Fruit fly (Drosophila melanogaster) whole organism, embryonic: ENCODE results near the gene BTBD9.

Experiments
- Ada2b ChIP-seq: fragments of 200-800 bp; sonication (Bioruptor generic); IDR thresholded peaks from 2 replicates; pipeline ENCODE4 v1.3.6; 2022; ENCODE audit warnings: missing biosample characterization, missing genetic modification characterization
- CG10147 ChIP-seq: fragments of 200-800 bp; sonication (Bioruptor generic); optimal IDR thresholded peaks from 2 replicates; lab custom pipeline; 2019; ENCODE audit warnings: missing biosample characterization, mild to moderate bottlenecking, missing genetic modification characterization, moderate library complexity
- CG11093 ChIP-seq: fragments of 200-800 bp; sonication (Bioruptor generic); IDR thresholded peaks from 3 replicates; pipeline ENCODE4 v1.3.6; 2022; ENCODE audit warnings: missing biosample characterization, missing genetic modification characterization
- CG13287 ChIP-seq: fragments of 200-800 bp; sonication (Bioruptor generic); IDR thresholded peaks from 2 replicates; pipeline ENCODE4 v1.3.6; 2022; ENCODE audit warnings: missing biosample characterization, missing genetic modification characterization; ENCODE audit not compliant: partially characterized antibody
- CG13296 ChIP-seq: fragments of 200-800 bp; sonication (Bioruptor generic); optimal IDR thresholded peaks from 3 replicates; lab custom pipeline; 2018; ENCODE audit warnings: missing biosample characterization, mild to moderate bottlenecking, missing genetic modification characterization
- CG14710 ChIP-seq: fragments of 200-800 bp; sonication (Bioruptor generic); optimal IDR thresholded peaks from 3 replicates; lab custom pipeline; 2019; ENCODE audit warnings: missing biosample characterization, mild to moderate bottlenecking, missing genetic modification characterization, moderate library complexity
- CG14965 ChIP-seq: fragments of 200-800 bp; sonication (Bioruptor generic); optimal IDR thresholded peaks from 2 replicates; lab custom pipeline; 2016; ENCODE audit warnings: missing biosample characterization, missing genetic modification characterization, borderline replicate concordance
- CG15696 ChIP-seq: fragments of 200-800 bp; sonication (Bioruptor generic); optimal IDR thresholded peaks from 2 replicates; lab custom pipeline; 2019; ENCODE audit warnings: missing biosample characterization, mild to moderate bottlenecking, missing genetic modification characterization, moderate library complexity
- CG31224 ChIP-seq: fragments of 200-800 bp; sonication (Bioruptor generic); IDR thresholded peaks from 2 replicates; pipeline ENCODE4 v1.3.6; 2022; ENCODE audit warnings: missing biosample characterization, missing genetic modification characterization
- CG34224 ChIP-seq: fragments of 200-800 bp; sonication (Bioruptor generic); IDR thresholded peaks from 3 replicates; pipeline ENCODE4 v1.3.6; 2022; ENCODE audit warnings: missing biosample characterization, missing genetic modification characterization; ENCODE audit not compliant: partially characterized antibody
- CG4617 ChIP-seq: fragments of 200-800 bp; sonication (Bioruptor generic); optimal IDR thresholded peaks from 3 replicates; lab custom pipeline; 2016; ENCODE audit warnings: missing biosample characterization, missing genetic modification characterization, borderline replicate concordance
- CG4854 ChIP-seq: fragments of 200-800 bp; sonication (Bioruptor generic); optimal IDR thresholded peaks from 2 replicates; lab custom pipeline; 2016; ENCODE audit warnings: missing biosample characterization, missing genetic modification characterization, inconsistent platforms
- CG5953 ChIP-seq: fragments of 200-800 bp; sonication (Bioruptor generic); IDR thresholded peaks from 2 replicates; pipeline ENCODE4 v1.3.6; 2022; ENCODE audit warnings: missing biosample characterization, missing genetic modification characterization
- CG7357 ChIP-seq: fragments of 200-800 bp; sonication (Bioruptor generic); IDR thresholded peaks from 3 replicates; pipeline ENCODE4 v1.3.6; 2022; ENCODE audit warnings: missing biosample characterization, missing genetic modification characterization
- CG7786 ChIP-seq: fragments of 200-800 bp; sonication (Bioruptor generic); optimal IDR thresholded peaks from 2 replicates; lab custom pipeline; 2016; ENCODE audit warnings: missing biosample characterization, missing genetic modification characterization
- CG8924 ChIP-seq: fragments of 200-800 bp; optimal IDR thresholded peaks from 3 replicates; lab custom pipeline; 2019; ENCODE audit warnings: missing biosample characterization, mild to moderate bottlenecking, missing genetic modification characterization, moderate library complexity
- Dek ChIP-seq: fragments of 200-800 bp; sonication (Bioruptor generic); optimal IDR thresholded peaks from 3 replicates; lab custom pipeline; 2019; ENCODE audit warnings: missing biosample characterization, mild to moderate bottlenecking, missing genetic modification characterization, moderate library complexity
- Doc3 ChIP-seq: fragments of 200-800 bp; sonication (Bioruptor generic); IDR thresholded peaks from 3 replicates; pipeline ENCODE4 v1.3.6; 2022; ENCODE audit warnings: missing biosample characterization, missing genetic modification characterization; ENCODE audit not compliant: partially characterized antibody
- Gug ChIP-seq: fragments of 200-800 bp; sonication (Bioruptor generic); IDR thresholded peaks from 4 replicates; pipeline ENCODE4 v1.3.6; 2022; ENCODE audit warnings: missing biosample characterization, missing genetic modification characterization
- HLH3B ChIP-seq: fragments of 200-800 bp; sonication (Bioruptor generic); IDR thresholded peaks from 2 replicates; pipeline ENCODE4 v1.3.6; 2022; ENCODE audit warnings: missing biosample characterization, missing genetic modification characterization
- Hr78 ChIP-seq, 2 experiments: fragments of 200-800 bp in 1 of 2; fragments of >200 bp in 1 of 2; sonication (Bioruptor generic) in 1 of 2; optimal IDR thresholded peaks; 2 replicates each; lab custom pipeline; 2017 to 2019; ENCODE audit warnings: missing biosample characterization in 2 of 2, missing genetic modification characterization in 2 of 2, mild to moderate bottlenecking in 1 of 2, moderate library complexity in 1 of 2
- Max ChIP-seq: fragments of 200-800 bp; sonication (Bioruptor generic); optimal IDR thresholded peaks from 2 replicates; lab custom pipeline; 2016; ENCODE audit warnings: missing biosample characterization, mild to moderate bottlenecking, missing genetic modification characterization
- Sin3A ChIP-seq: fragments of >200 bp; optimal IDR thresholded peaks from 2 replicates; lab custom pipeline; 2018
- Trl ChIP-seq, 3 experiments: fragments of >200 bp in 2 of 3; fragments of 200-800 bp in 1 of 3; sonication (Bioruptor generic) in 1 of 3; optimal IDR thresholded peaks; 2 replicates in 1 of 3; 3 replicates in 2 of 3; lab custom pipeline; 2016 to 2017; ENCODE audit warnings: missing biosample characterization in 1 of 3, missing genetic modification characterization in 1 of 3
- bcd ChIP-seq: fragments of 200-800 bp; sonication (Bioruptor generic); optimal IDR thresholded peaks from 2 replicates; lab custom pipeline; 2017; ENCODE audit warnings: missing biosample characterization, mild to moderate bottlenecking, missing genetic modification characterization
- esg ChIP-seq: fragments of 200-800 bp; sonication (Bioruptor generic); conservative IDR thresholded peaks from 2 replicates; pipeline ENCODE4 v1.3.6; 2022; ENCODE audit warnings: missing biosample characterization, missing genetic modification characterization
- gro ChIP-seq: fragments of 200-800 bp; sonication (Bioruptor generic); optimal IDR thresholded peaks from 2 replicates; lab custom pipeline; 2016; ENCODE audit warnings: missing biosample characterization, missing genetic modification characterization
- gsb ChIP-seq: fragments of 200-800 bp; sonication (Bioruptor generic); IDR thresholded peaks from 2 replicates; pipeline ENCODE4 v1.3.6; 2022; ENCODE audit warnings: missing biosample characterization, missing genetic modification characterization
- her ChIP-seq: fragments of 200-800 bp; sonication (Bioruptor generic); optimal IDR thresholded peaks from 2 replicates; lab custom pipeline; 2016; ENCODE audit warnings: missing biosample characterization, missing genetic modification characterization
- klu ChIP-seq: fragments of 200-800 bp; sonication (Bioruptor generic); IDR thresholded peaks from 2 replicates; pipeline ENCODE4 v1.3.6; 2022; ENCODE audit warnings: missing biosample characterization, missing genetic modification characterization
- pan ChIP-seq, 4 experiments: fragments of >200 bp in 3 of 4; fragments of 200-800 bp in 1 of 4; sonication (Bioruptor generic) in 1 of 4; optimal IDR thresholded peaks in 3 of 4; IDR thresholded peaks in 1 of 4; 2 replicates each; pipeline versions ENCODE4 v1.3.6 to Lab custom; 2017 to 2022; ENCODE audit warnings: missing biosample characterization in 2 of 4, missing genetic modification characterization in 2 of 4, mixed read lengths in 1 of 4
- pb ChIP-seq: fragments of 200-800 bp; sonication (Bioruptor generic); optimal IDR thresholded peaks from 3 replicates; lab custom pipeline; 2016; ENCODE audit warnings: missing biosample characterization, missing genetic modification characterization
- pfk ChIP-seq: fragments of 200-800 bp; sonication (Bioruptor generic); optimal IDR thresholded peaks from 2 replicates; lab custom pipeline; 2018; ENCODE audit warnings: missing biosample characterization, mild to moderate bottlenecking, missing genetic modification characterization, moderate library complexity
- pnt ChIP-seq: fragments of 200-800 bp; sonication (Bioruptor generic); optimal IDR thresholded peaks from 3 replicates; lab custom pipeline; 2016; ENCODE audit warnings: missing biosample characterization, missing genetic modification characterization
- sd ChIP-seq: fragments of 200-800 bp; sonication (Bioruptor generic); optimal IDR thresholded peaks from 3 replicates; lab custom pipeline; 2018; ENCODE audit warnings: missing biosample characterization, mild to moderate bottlenecking, missing genetic modification characterization, moderate library complexity
- seq ChIP-seq: fragments of 200-800 bp; sonication (Bioruptor generic); IDR thresholded peaks from 2 replicates; pipeline ENCODE4 v1.3.6; 2022; ENCODE audit warnings: missing biosample characterization, missing genetic modification characterization
- sim ChIP-seq: fragments of 200-800 bp; sonication (Bioruptor generic); IDR thresholded peaks from 2 replicates; pipeline ENCODE4 v1.3.6; 2022; ENCODE audit warnings: missing biosample characterization, missing genetic modification characterization
- slbo ChIP-seq: fragments of 200-800 bp; sonication (Bioruptor generic); IDR thresholded peaks from 2 replicates; pipeline ENCODE4 v1.3.6; 2022; ENCODE audit warnings: missing biosample characterization, missing genetic modification characterization
- stc ChIP-seq: fragments of 200-800 bp; sonication (Bioruptor generic); IDR thresholded peaks from 2 replicates; pipeline ENCODE4 v1.3.6; 2022; ENCODE audit warnings: missing biosample characterization, missing genetic modification characterization
- toy ChIP-seq: fragments of 200-800 bp; sonication (Bioruptor generic); IDR thresholded peaks from 2 replicates; pipeline ENCODE4 v1.3.6; 2022; ENCODE audit warnings: missing biosample characterization, missing genetic modification characterization

BTBD9 gene

dm6 chrX:10744773-10745589 lies 23.4 kb upstream of the BTBD9 start, which contains the start of gene stx (continued):
- TF ChIP-seq her (GFP tag; lab: Kevin White, UChicago) (no peak), CG11093 (GFP tag; lab: Robert Waterston, UW) (no peak), pan (optimal IDR thresholded peaks at IDR 0.05; lab: Kevin White, UChicago) (no peak), pan (GFP tag; optimal IDR thresholded peaks at IDR 0.05 in 1 of 2, IDR thresholded peaks at IDR 0.05 in 1 of 2) (peak in 1 of 2 experiments; percentile 44), CG4854 (GFP tag; lab: Kevin White, UChicago) (no peak), slbo (peak; percentile 58), seq (GFP tag; lab: Robert Waterston, UW) (no peak), CG34224 (GFP tag; lab: Robert Waterston, UW) (peak; percentile 94), sd (tag; lab: Kevin White, UChicago) (no peak), CG13296 (GFP tag; lab: Kevin White, UChicago) (peak; percentile 37), Ada2b (GFP tag; lab: Robert Waterston, UW) (no peak), Dek (tag; lab: Kevin White, UChicago) (peak; percentile 35), stc (GFP tag; lab: Robert Waterston, UW) (no peak; the same call in 1 of the 2 replicates), sim (GFP tag; lab: Robert Waterston, UW) (peak; percentile 57; the same call in 1 of the 2 replicates), CG10147 (GFP tag; lab: Kevin White, UChicago) (peak; percentile 29), bcd (no peak), gro (GFP tag; lab: Kevin White, UChicago) (no peak), Max (no peak), CG5953 (GFP tag; lab: Robert Waterston, UW) (peak; percentile 61), CG7357 (GFP tag; lab: Robert Waterston, UW) (no peak), CG15696 (tag; lab: Kevin White, UChicago) (no peak), CG7786 (GFP tag; lab: Kevin White, UChicago) (no peak), pnt (GFP tag; lab: Kevin White, UChicago) (no peak), Sin3A (peak; percentile 100), Doc3 (GFP tag; lab: Robert Waterston, UW) (peak; percentile 94), pb (GFP tag; lab: Kevin White, UChicago) (no peak), esg (GFP tag; lab: Robert Waterston, UW) (no peak), Gug (GFP tag; lab: Robert Waterston, UW) (peak; percentile 42; the same call in 3 of the 4 replicates), CG8924 (tag; lab: Kevin White, UChicago) (peak; percentile 22), toy (0 out of 2 replicates have a peak, but pooled peaks have one; percentile 41), pfk (no peak), CG14710 (tag; lab: Kevin White, UChicago) (peak; percentile 71), Trl (optimal IDR thresholded peaks at IDR 0.05; lab: Kevin White, UChicago) (no peak), Trl (GFP tag; optimal IDR thresholded peaks at IDR 0.05; lab: Kevin White, UChicago) (peak; percentile 11), CG13287 (GFP tag; lab: Robert Waterston, UW) (peak; percentile 95)
- TF ChIP-seq, all 482 proteins: peak for 225

- TF ChIP-seq seq (GFP tag; lab: Robert Waterston, UW) = no peak; the same call in 1 of the 2 replicates
- 0 out of 2 replicates have a peak, but pooled peaks have one; percentile 1 for TF ChIP-seq CG31224 (GFP tag; lab: Robert Waterston, UW)
- TF ChIP-seq CG4617 = no peak
- TF ChIP-seq HLH3B (GFP tag; lab: Robert Waterston, UW) = 0 out of 2 replicates have a peak, but pooled peaks have one; percentile 3
- no peak for TF ChIP-seq klu (GFP tag; lab: Robert Waterston, UW)
- no peak for TF ChIP-seq CG14965 (GFP tag; lab: Kevin White, UChicago)
- peak in 1 of 2 experiments; percentile 20 for TF ChIP-seq Hr78 (GFP tag; optimal IDR thresholded peaks at IDR 0.05; lab: Kevin White, UChicago)
- TF ChIP-seq gsb (GFP tag; lab: Robert Waterston, UW) = 0 out of 2 replicates have a peak, but pooled peaks have one; percentile 1
- no peak for TF ChIP-seq CG5953 (GFP tag; lab: Robert Waterston, UW)
These were observed 22.8 kb upstream of the BTBD9 start for dm6 chrX:10745590-10745953.
